Worm (Caenorhabditis elegans) whole organism, L2 larva: ENCODE results near the gene F59B2.15.

Source experiments
- C34F6.9 ChIP-seq: fragments of 150-350 bp; optimal IDR thresholded peaks from 2 replicates; lab custom pipeline; 2014; ENCODE audit warnings: missing biosample characterization, missing genetic modification characterization
- F13H6.1 ChIP-seq: sonication (generic microtip); optimal IDR thresholded peaks from 2 replicates; lab custom pipeline; 2016; ENCODE audit warnings: missing genetic modification characterization, missing compliant biosample characterization
- R02D3.7 ChIP-seq: fragments of 150-350 bp; optimal IDR thresholded peaks from 2 replicates; lab custom pipeline; 2014; ENCODE audit warnings: missing biosample characterization, missing genetic modification characterization
- Y55F3AM.14 ChIP-seq: fragments of 200-800 bp; sonication (Bioruptor generic); optimal IDR thresholded peaks from 2 replicates; lab custom pipeline; 2018; ENCODE audit warnings: mild to moderate bottlenecking, missing genetic modification characterization, missing compliant biosample characterization
- ZK546.5 ChIP-seq: sonication (generic microtip); optimal IDR thresholded peaks from 2 replicates; lab custom pipeline; 2017; ENCODE audit warnings: missing biosample characterization, missing genetic modification characterization
- aly-2 ChIP-seq: fragments of 150-350 bp; optimal IDR thresholded peaks from 2 replicates; lab custom pipeline; 2014; ENCODE audit warnings: missing biosample characterization, missing genetic modification characterization
- ama-1 ChIP-seq: fragments of 150-350 bp; optimal IDR thresholded peaks from 2 replicates; lab custom pipeline; 2018; ENCODE audit warnings: inconsistent platforms
- blmp-1 ChIP-seq: sonication (generic microtip); optimal IDR thresholded peaks from 2 replicates; lab custom pipeline; 2017; ENCODE audit warnings: missing genetic modification characterization, mild to moderate bottlenecking, missing compliant biosample characterization, antibody characterized with exemption, moderate library complexity; ENCODE audit not compliant: insufficient read depth
- ceh-16 ChIP-seq: fragments of 150-350 bp; optimal IDR thresholded peaks from 2 replicates; lab custom pipeline; 2014; ENCODE audit warnings: missing biosample characterization, missing genetic modification characterization
- ceh-82 ChIP-seq: fragments of 150-350 bp; optimal IDR thresholded peaks from 2 replicates; lab custom pipeline; 2014; ENCODE audit warnings: missing biosample characterization, missing genetic modification characterization
- crh-2 ChIP-seq: sonication (generic microtip); optimal IDR thresholded peaks from 2 replicates; lab custom pipeline; 2017; ENCODE audit warnings: missing biosample characterization, missing genetic modification characterization
- dmd-4 ChIP-seq: sonication (generic microtip); optimal IDR thresholded peaks from 2 replicates; lab custom pipeline; 2017; ENCODE audit warnings: missing biosample characterization, missing genetic modification characterization
- egl-27 ChIP-seq: sonication (generic microtip); optimal IDR thresholded peaks from 3 replicates; lab custom pipeline; 2017; ENCODE audit warnings: missing biosample characterization, missing genetic modification reagents, missing genetic modification characterization
- elt-1 ChIP-seq: fragments of 150-350 bp; optimal IDR thresholded peaks from 2 replicates; lab custom pipeline; 2014; ENCODE audit warnings: missing biosample characterization, missing genetic modification characterization
- elt-3 ChIP-seq: sonication (generic microtip); optimal IDR thresholded peaks from 2 replicates; lab custom pipeline; 2017; ENCODE audit warnings: missing biosample characterization, missing genetic modification characterization
- fos-1 ChIP-seq: fragments of 150-350 bp; optimal IDR thresholded peaks from 2 replicates; lab custom pipeline; 2014; ENCODE audit warnings: missing biosample characterization, missing genetic modification characterization
- lin-39 ChIP-seq: fragments of 150-350 bp; optimal IDR thresholded peaks from 2 replicates; lab custom pipeline; 2014; ENCODE audit warnings: missing biosample characterization, missing genetic modification reagents, missing genetic modification characterization
- lsy-2 ChIP-seq, 2 experiments: fragments of 150-350 bp in 1 of 2; sonication (generic microtip) in 1 of 2; optimal IDR thresholded peaks; 2 replicates each; lab custom pipeline; 2014 to 2017; ENCODE audit warnings: missing biosample characterization in 2 of 2, missing genetic modification characterization in 2 of 2
- mab-5 ChIP-seq: fragments of 150-350 bp; optimal IDR thresholded peaks from 2 replicates; lab custom pipeline; 2014; ENCODE audit warnings: missing biosample characterization, missing genetic modification characterization
- mbf-1 ChIP-seq: sonication (generic microtip); optimal IDR thresholded peaks from 2 replicates; lab custom pipeline; 2017; ENCODE audit warnings: missing biosample characterization, missing genetic modification characterization
- nhr-10 ChIP-seq: sonication (generic microtip); optimal IDR thresholded peaks from 2 replicates; lab custom pipeline; 2017; ENCODE audit warnings: missing biosample characterization, missing genetic modification characterization
- nhr-12 ChIP-seq: fragments of 150-350 bp; optimal IDR thresholded peaks from 2 replicates; lab custom pipeline; 2014; ENCODE audit warnings: missing biosample characterization, missing genetic modification characterization
- nhr-21 ChIP-seq: fragments of 150-350 bp; optimal IDR thresholded peaks from 2 replicates; lab custom pipeline; 2014; ENCODE audit warnings: missing biosample characterization, missing genetic modification characterization
- nhr-23 ChIP-seq: fragments of 150-350 bp; optimal IDR thresholded peaks from 2 replicates; lab custom pipeline; 2014; ENCODE audit warnings: missing biosample characterization, missing genetic modification reagents, missing genetic modification characterization
- nhr-237 ChIP-seq: fragments of 150-350 bp; optimal IDR thresholded peaks from 2 replicates; lab custom pipeline; 2014; ENCODE audit warnings: missing biosample characterization, missing genetic modification characterization
- nhr-25 ChIP-seq: fragments of 150-350 bp; sonication (generic microtip); optimal IDR thresholded peaks from 3 replicates; lab custom pipeline; 2014; ENCODE audit warnings: missing biosample characterization, missing genetic modification characterization
- nhr-6 ChIP-seq: fragments of 150-350 bp; optimal IDR thresholded peaks from 2 replicates; lab custom pipeline; 2014; ENCODE audit warnings: missing biosample characterization, missing genetic modification characterization
- nhr-77 ChIP-seq: fragments of 150-350 bp; optimal IDR thresholded peaks from 2 replicates; lab custom pipeline; 2014; ENCODE audit warnings: missing biosample characterization, missing genetic modification characterization
- peb-1 ChIP-seq: fragments of 150-350 bp; optimal IDR thresholded peaks from 2 replicates; lab custom pipeline; 2014; ENCODE audit warnings: missing biosample characterization, missing genetic modification characterization
- sem-4 ChIP-seq: fragments of 150-350 bp; optimal IDR thresholded peaks from 2 replicates; lab custom pipeline; 2014; ENCODE audit warnings: missing biosample characterization, missing genetic modification reagents, missing genetic modification characterization
- sma-3 ChIP-seq: sonication (generic microtip); optimal IDR thresholded peaks from 2 replicates; lab custom pipeline; 2016; ENCODE audit warnings: missing genetic modification reagents, missing genetic modification characterization, missing compliant biosample characterization
- snpc-4 ChIP-seq: fragments of 150-350 bp; optimal IDR thresholded peaks from 2 replicates; lab custom pipeline; 2014; ENCODE audit warnings: missing biosample characterization, missing genetic modification characterization
- unc-55 ChIP-seq: fragments of 150-350 bp; sonication (generic microtip); optimal IDR thresholded peaks from 3 replicates; lab custom pipeline; 2014; ENCODE audit warnings: missing biosample characterization, missing genetic modification reagents, missing genetic modification characterization
- zag-1 ChIP-seq: fragments of 150-350 bp; optimal IDR thresholded peaks from 2 replicates; lab custom pipeline; 2014; ENCODE audit warnings: missing biosample characterization, missing genetic modification characterization
- ztf-1 ChIP-seq: fragments of 200-800 bp; sonication (Bioruptor generic); conservative IDR thresholded peaks from 2 replicates; pipeline ENCODE4 v1.3.6; 2022; ENCODE audit warnings: missing genetic modification characterization, missing compliant biosample characterization
- ztf-11 ChIP-seq: sonication (generic microtip); optimal IDR thresholded peaks from 2 replicates; lab custom pipeline; 2017; ENCODE audit warnings: missing biosample characterization, missing genetic modification characterization

The F59B2.15 gene

DNA sequence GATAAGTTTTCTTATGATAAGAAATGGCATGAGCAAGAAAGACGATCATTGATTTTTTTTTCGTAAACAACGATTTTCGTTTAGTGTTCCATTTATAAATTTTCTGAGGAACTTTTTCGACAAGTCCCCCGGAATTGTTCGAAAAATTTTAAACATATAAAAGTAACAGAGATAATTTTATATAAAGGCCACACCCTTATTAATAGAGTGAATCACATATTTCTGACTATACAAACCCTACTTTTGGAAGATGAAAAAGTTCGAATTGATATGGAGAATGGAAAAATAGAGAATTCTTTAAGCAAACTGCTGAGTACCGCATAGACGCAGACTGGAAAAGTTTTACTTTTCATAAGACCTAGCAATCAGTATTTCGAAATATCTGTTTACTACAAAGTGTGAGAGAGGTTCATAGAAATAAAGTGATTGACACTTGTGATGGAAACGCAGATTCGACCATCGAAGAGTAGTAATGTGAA lies 48.7 kb upstream of the F59B2.15 start (continued):
- TF ChIP-seq nhr-237 (tag; lab: Kevin White, UChicago), result no peak
- no peak for TF ChIP-seq ceh-82
- TF ChIP-seq peb-1, result no peak
- no peak for TF ChIP-seq elt-3 (tag; lab: Kevin White, UChicago)

- TF ChIP-seq egl-27 (tag; lab: Kevin White, UChicago) (no peak), zag-1 (no peak), R02D3.7 (tag; lab: Kevin White, UChicago) (no peak), lin-39 (no peak), C34F6.9 (no peak), nhr-12 (no peak), nhr-6 (tag; lab: Kevin White, UChicago) (no peak)
- TF ChIP-seq, all 48 proteins: peak for 0
These were observed 48.2 kb upstream of the F59B2.15 start, which contains the start of gene ikke-1 for ce11 chrIII:9050600-9050999. TSS of gene ikke-1 (minus strand) at chrIII:9050700.

ce11 chrIII:9047260-9047659 lies 44.8 kb upstream of the F59B2.15 start:
- TF ChIP-seq mbf-1 (no peak), ztf-1 (GFP tag; lab: Robert Waterston, UW) (no peak), ceh-82 (no peak), R02D3.7 (tag; lab: Kevin White, UChicago) (no peak), Y55F3AM.14 (GFP tag; lab: Kevin White, UChicago) (no peak), ZK546.5 (tag; lab: Kevin White, UChicago) (no peak), dmd-4 (tag; lab: Kevin White, UChicago) (no peak), sem-4 (tag; lab: Kevin White, UChicago) (no peak), blmp-1 (tag; lab: Kevin White, UChicago) (no peak), nhr-77 (no peak), ztf-11 (tag; lab: Kevin White, UChicago) (no peak), lsy-2 (tag; optimal IDR thresholded peaks at IDR 0.05; lab: Kevin White, UChicago) (no peak), nhr-21 (tag; lab: Kevin White, UChicago) (no peak), nhr-23 (tag; lab: Kevin White, UChicago) (no peak), lin-39 (no peak), elt-1 (no peak)
- TF ChIP-seq, all 48 proteins: peak for 0

- TF ChIP-seq ama-1 (lab: Kevin White, UChicago) (peak; percentile 2), unc-55 (peak; percentile 61), aly-2 (tag; lab: Kevin White, UChicago) (no peak)
These were observed 43.4 kb upstream of the F59B2.15 start, which contains the start of gene R107.2 for ce11 chrIII:9045838-9046237. TSS of gene R107.2 (minus strand) at chrIII:9045938.

ce11 chrIII:9043200-9043599 lies 40.8 kb upstream of the F59B2.15 start, which contains the start of gene nac-2:
TSS of gene nac-2 (minus strand) at chrIII:9043300.
- TF ChIP-seq ceh-16 (no peak), peb-1 (no peak), C34F6.9 (no peak), lin-39 (no peak), nhr-25 (tag; lab: Kevin White, UChicago) (peak; percentile 20), fos-1 (tag; lab: Kevin White, UChicago) (no peak), ztf-11 (tag; lab: Kevin White, UChicago) (no peak), R02D3.7 (tag; lab: Kevin White, UChicago) (no peak)

DNA sequence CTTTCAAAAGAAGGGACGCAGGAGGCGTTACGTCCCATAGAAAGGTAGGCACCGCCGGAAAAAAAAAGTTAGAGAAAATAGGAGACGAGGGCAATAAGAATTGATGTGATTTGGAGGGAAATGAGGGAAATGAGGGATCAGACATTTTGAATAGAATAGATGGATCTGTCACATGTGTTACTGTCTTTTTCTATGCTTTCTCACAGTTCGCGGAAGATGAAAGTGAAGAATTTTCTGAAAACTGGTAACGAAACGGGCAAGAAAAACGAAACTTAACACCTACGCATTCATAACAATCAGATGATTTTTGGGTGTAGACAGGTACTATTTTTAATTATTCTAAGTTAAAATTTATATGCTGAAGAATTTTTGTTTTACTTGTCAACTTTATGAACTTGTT lies 35.2 kb upstream of the F59B2.15 start, which contains the start of gene R107.9:
R107.9 (plus strand) TSS at position 301 of the 400 bp plus-strand sequence.
- TF ChIP-seq peb-1, result no peak
- TF ChIP-seq dmd-4 (tag; lab: Kevin White, UChicago), result no peak
- no peak for TF ChIP-seq nhr-237 (tag; lab: Kevin White, UChicago)
- no peak for TF ChIP-seq F13H6.1 (tag; lab: Kevin White, UChicago)
- no peak for TF ChIP-seq R02D3.7 (tag; lab: Kevin White, UChicago)
- TF ChIP-seq ZK546.5 (tag; lab: Kevin White, UChicago), result no peak
- TF ChIP-seq mab-5 (tag; lab: Kevin White, UChicago), result no peak
- no peak for TF ChIP-seq ztf-1 (GFP tag; lab: Robert Waterston, UW)
- TF ChIP-seq sma-3 (GFP tag; lab: Kevin White, UChicago), result no peak
- no peak for TF ChIP-seq nhr-10 (tag; lab: Kevin White, UChicago)
- TF ChIP-seq snpc-4 (tag; lab: Kevin White, UChicago), result no peak
- no peak for TF ChIP-seq crh-2
